Worm (Caenorhabditis elegans) whole organism, young adult: Measurements from ENCODE around the gene tag-307.

ENCODE experiments used
- ama-1 ChIP-seq, 3 experiments: fragments of 150-350 bp in 1 of 3; sonication (generic microtip) in 2 of 3; optimal IDR thresholded peaks; 2 replicates each; lab custom pipeline; 2014 to 2018; ENCODE audit warnings: missing biosample characterization in 2 of 3, missing genetic modification characterization in 2 of 3, missing genetic modification reagents in 2 of 3
- chd-7 ChIP-seq: sonication (generic microtip); optimal IDR thresholded peaks from 2 replicates; lab custom pipeline; 2016; ENCODE audit warnings: mild to moderate bottlenecking, missing genetic modification characterization, moderate library complexity, missing compliant biosample characterization
- dpl-1 ChIP-seq: fragments of 150-350 bp; optimal IDR thresholded peaks from 2 replicates; lab custom pipeline; 2014; ENCODE audit warnings: missing biosample characterization, missing genetic modification reagents, missing genetic modification characterization
- hrde-1 ChIP-seq: sonication (generic microtip); optimal IDR thresholded peaks from 2 replicates; lab custom pipeline; 2016; ENCODE audit warnings: missing genetic modification characterization, mild to moderate bottlenecking, missing compliant biosample characterization, moderate library complexity, missing genotype, missing genetic modification reagents, borderline replicate concordance
- lin-54 ChIP-seq: fragments of 200-800 bp; sonication (Bioruptor generic); optimal IDR thresholded peaks from 2 replicates; lab custom pipeline; 2018; ENCODE audit warnings: mild to moderate bottlenecking, missing genetic modification characterization, missing compliant biosample characterization
- lsy-27 ChIP-seq: sonication (generic microtip); optimal IDR thresholded peaks from 2 replicates; lab custom pipeline; 2017; ENCODE audit warnings: missing genetic modification characterization, mild to moderate bottlenecking, missing compliant biosample characterization, antibody characterized with exemption, missing genotype, borderline replicate concordance; ENCODE audit not compliant: insufficient read depth
- nfyb-1 ChIP-seq: fragments of 200-800 bp; sonication (Bioruptor generic); IDR thresholded peaks from 2 replicates; pipeline ENCODE4 v1.3.6; 2022; ENCODE audit warnings: missing genetic modification reagents, missing genetic modification characterization, missing compliant biosample characterization
- repo-1 ChIP-seq: sonication (generic microtip); optimal IDR thresholded peaks from 2 replicates; lab custom pipeline; 2017; ENCODE audit warnings: mild to moderate bottlenecking, missing genetic modification characterization, missing compliant biosample characterization
- rpc-1 ChIP-seq, 2 experiments: fragments of 150-350 bp in 1 of 2; sonication (generic microtip) in 1 of 2; optimal IDR thresholded peaks; 2 replicates each; lab custom pipeline; 2014 to 2018; ENCODE audit warnings: missing biosample characterization in 1 of 2, missing genetic modification characterization in 1 of 2, missing genetic modification reagents in 1 of 2, missing genotype in 1 of 2

- TF ChIP-seq hrde-1 (tag; lab: Kevin White, UChicago) (no peak), repo-1 (no peak), rpc-1 (optimal IDR thresholded peaks at IDR 0.05; lab: Kevin White, UChicago) (no peak), rpc-1 (tag; optimal IDR thresholded peaks at IDR 0.05; lab: Kevin White, UChicago) (no peak), lsy-27 (no peak), ama-1 (optimal IDR thresholded peaks at IDR 0.05; lab: Kevin White, UChicago) (no peak), ama-1 (GFP tag; optimal IDR thresholded peaks at IDR 0.05; lab: Kevin White, UChicago) (no peak), chd-7 (no peak), nfyb-1 (GFP tag; lab: Robert Waterston, UW) (no peak), dpl-1 (GFP tag; lab: Kevin White, UChicago) (no peak), lin-54 (no peak)
These were observed 1.5 kb upstream of the tag-307 start, which contains the start of the genes coq-5 and ufm-1 for ce11 chrIII:7858407-7859029.
